Worm (Caenorhabditis elegans): ENCODE data around the gene F16B12.7.
A peak's percentile ranks its signal among the peaks of the same experiment; 100 is the strongest.

F16B12.7 gene

ce11 chrX:14102474-14102873, 5.9 kb upstream of the F16B12.7 start:
- TF ChIP-seq nhr-28 (tag; optimal IDR thresholded peaks at IDR 0.05) (no peak), mls-2 (tag; optimal IDR thresholded peaks at IDR 0.05) (no peak), bed-3 (GFP tag; optimal IDR thresholded peaks at IDR 0.05) (no peak), unc-120 (tag; optimal IDR thresholded peaks at IDR 0.05; ENCODE audit: poor library complexity, severe bottlenecking) (no peak), nhr-76 (tag; optimal IDR thresholded peaks at IDR 0.05) (no peak), sptf-1 (tag; optimal IDR thresholded peaks at IDR 0.05) (no peak), nhr-237 (tag; optimal IDR thresholded peaks at IDR 0.05) (no peak), sem-2 (GFP tag; optimal IDR thresholded peaks at IDR 0.05) (no peak), nhr-12 (tag; optimal IDR thresholded peaks at IDR 0.05) (no peak), flh-1 (GFP tag; optimal IDR thresholded peaks at IDR 0.05) (no peak), elt-1 (tag; optimal IDR thresholded peaks at IDR 0.05; ENCODE audit: borderline replicate concordance, insufficient read depth) (no peak), unc-39 (tag; optimal IDR thresholded peaks at IDR 0.05) (no peak), ztf-11 (tag; optimal IDR thresholded peaks at IDR 0.05) (no peak), ham-2 (GFP tag; optimal IDR thresholded peaks at IDR 0.05) (no peak)

DNA sequence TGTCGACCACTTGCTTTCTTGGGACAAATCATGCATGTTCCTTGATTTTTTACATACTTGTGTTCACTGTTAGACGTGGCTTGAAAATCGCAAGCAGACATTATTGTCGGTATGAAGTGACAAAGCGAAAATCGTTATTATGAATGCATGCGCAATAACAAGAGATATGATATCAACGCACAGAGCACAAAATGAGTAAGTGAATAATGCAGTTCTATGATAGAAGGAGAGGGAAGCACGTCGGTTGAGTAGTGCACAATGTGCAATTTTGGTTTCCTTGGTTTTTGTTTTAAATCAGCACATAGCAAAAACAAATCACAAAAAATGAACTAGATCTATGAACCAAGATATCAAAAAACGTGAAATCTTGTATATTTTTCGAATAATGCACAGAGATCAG, 5.0 kb downstream of the F16B12.7 start, which contains the start of gene nhr-281:
TSS of gene nhr-281 (minus strand) at position 101 of the 400 bp plus-strand sequence.
- TF ChIP-seq elt-3 (tag; optimal IDR thresholded peaks at IDR 0.05) (no peak), unc-62 (GFP tag; optimal IDR thresholded peaks at IDR 0.05) (no peak), mep-1 (tag; optimal IDR thresholded peaks at IDR 0.05) (no peak), ceh-43 (GFP tag; optimal IDR thresholded peaks at IDR 0.05) (no peak), nhr-76 (tag; optimal IDR thresholded peaks at IDR 0.05) (no peak), nhr-28 (tag; optimal IDR thresholded peaks at IDR 0.05) (no peak), cnd-1 (tag; optimal IDR thresholded peaks at IDR 0.05) (no peak), ham-2 (GFP tag; optimal IDR thresholded peaks at IDR 0.05) (no peak)

DNA sequence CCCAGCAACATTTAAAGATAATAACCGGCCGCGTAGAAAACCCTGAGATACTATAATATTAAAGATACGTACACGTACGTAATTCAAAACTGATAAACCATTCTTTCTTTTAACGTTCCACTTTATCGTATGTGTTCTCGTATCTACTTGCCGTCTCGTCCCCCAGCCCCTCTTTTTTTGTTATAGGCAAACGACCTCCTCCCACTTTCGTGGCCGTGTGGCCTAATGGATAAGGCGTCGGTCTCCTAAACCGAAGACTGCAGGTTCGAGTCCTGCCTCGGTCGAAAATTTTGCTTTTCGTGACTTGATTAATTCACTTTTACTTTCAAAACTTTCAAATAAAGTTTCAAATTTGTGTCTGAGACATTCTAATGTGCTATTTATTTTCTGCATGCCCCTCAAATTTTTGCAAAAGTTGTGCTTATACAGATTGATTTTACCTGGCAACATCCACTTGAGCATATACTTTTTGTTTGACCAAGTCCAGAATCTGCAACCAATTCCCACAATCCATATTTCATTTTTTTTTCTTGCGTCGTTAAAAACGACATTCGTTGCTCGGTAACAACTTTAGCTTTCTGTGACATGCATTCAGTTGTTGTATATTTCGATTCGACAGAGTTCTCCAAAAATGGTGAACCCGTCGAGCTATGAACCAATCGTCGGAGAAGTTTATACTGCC, 7.3 kb downstream of the F16B12.7 start, which contains the start of gene F28H6.7:
TSS of gene F28H6.7 (plus strand) at position 632 of the 682 bp plus-strand sequence.
- TF ChIP-seq elt-3 (tag; optimal IDR thresholded peaks at IDR 0.05) (no peak), drap-1 (GFP tag; optimal IDR thresholded peaks at IDR 0.05) (peak; percentile 93), elt-1 (tag; optimal IDR thresholded peaks at IDR 0.05; ENCODE audit: borderline replicate concordance, insufficient read depth) (no peak), hlh-1 (tag; optimal IDR thresholded peaks at IDR 0.05) (peak; percentile 51), ztf-11 (tag; optimal IDR thresholded peaks at IDR 0.05) (peak; percentile 32), snpc-4 (tag; optimal IDR thresholded peaks at IDR 0.05) (no peak), unc-62 (GFP tag; optimal IDR thresholded peaks at IDR 0.05) (peak; percentile 40), lin-32 (GFP tag; optimal IDR thresholded peaks at IDR 0.05) (peak; percentile 90), ceh-83 (GFP tag; optimal IDR thresholded peaks at IDR 0.05) (peak; percentile 97), lin-13 (tag; optimal IDR thresholded peaks at IDR 0.05) (peak; percentile 39), nhr-12 (tag; optimal IDR thresholded peaks at IDR 0.05) (no peak), mls-2 (tag; optimal IDR thresholded peaks at IDR 0.05) (peak; percentile 97), zip-8 (tag; optimal IDR thresholded peaks at IDR 0.05) (no peak), tbx-8 (GFP tag; optimal IDR thresholded peaks at IDR 0.05) (peak; percentile 89), sem-2 (GFP tag; optimal IDR thresholded peaks at IDR 0.05) (peak; percentile 89), ceh-43 (GFP tag; optimal IDR thresholded peaks at IDR 0.05) (peak; percentile 91), unc-120 (tag; optimal IDR thresholded peaks at IDR 0.05; ENCODE audit: poor library complexity, severe bottlenecking) (peak; percentile 90), mab-5 (tag; optimal IDR thresholded peaks at IDR 0.05) (no peak), unc-39 (tag; optimal IDR thresholded peaks at IDR 0.05) (no peak), blmp-1 (tag; optimal IDR thresholded peaks at IDR 0.05) (peak; percentile 76), M03D4.4 (tag; optimal IDR thresholded peaks at IDR 0.05) (peak; percentile 95), ces-1 (GFP tag; optimal IDR thresholded peaks at IDR 0.05) (no peak), ham-2 (GFP tag; optimal IDR thresholded peaks at IDR 0.05) (peak; percentile 82), mep-1 (tag; optimal IDR thresholded peaks at IDR 0.05) (no peak), pha-4 (tag; optimal IDR thresholded peaks at IDR 0.05) (no peak), nhr-237 (tag; optimal IDR thresholded peaks at IDR 0.05) (no peak), ceh-39 (tag; optimal IDR thresholded peaks at IDR 0.05) (no peak), flh-1 (GFP tag; optimal IDR thresholded peaks at IDR 0.05) (peak; percentile 82), nhr-2 (tag; optimal IDR thresholded peaks at IDR 0.05) (no peak), nhr-28 (tag; optimal IDR thresholded peaks at IDR 0.05) (no peak), cnd-1 (tag; optimal IDR thresholded peaks at IDR 0.05) (peak; percentile 95), nhr-76 (tag; optimal IDR thresholded peaks at IDR 0.05) (no peak), sptf-1 (tag; optimal IDR thresholded peaks at IDR 0.05) (peak; percentile 96), bed-3 (GFP tag; optimal IDR thresholded peaks at IDR 0.05) (peak; percentile 84), lsy-2 (tag; optimal IDR thresholded peaks at IDR 0.05) (no peak)
